Worm (Caenorhabditis elegans) whole organism, young adult: ENCODE results near the gene W05B10.4.

Source experiments
- F37B4.10 ChIP-seq: fragments of 200-800 bp; sonication (Bioruptor generic); IDR thresholded peaks from 2 replicates; pipeline ENCODE4 v1.3.6; 2022; ENCODE audit warnings: missing genetic modification characterization, missing compliant biosample characterization
- F57C9.4 ChIP-seq: sonication (generic microtip); optimal IDR thresholded peaks from 2 replicates; lab custom pipeline; 2017; ENCODE audit warnings: mild to moderate bottlenecking, missing genetic modification characterization, missing compliant biosample characterization
- Y56A3A.18 ChIP-seq: fragments of 200-800 bp; sonication (Bioruptor generic); IDR thresholded peaks from 2 replicates; pipeline ENCODE4 v1.3.6; 2022; ENCODE audit warnings: missing genetic modification reagents, missing genetic modification characterization, missing compliant biosample characterization
- Y79H2A.3 ChIP-seq: fragments of 200-800 bp; sonication (Bioruptor generic); conservative IDR thresholded peaks from 2 replicates; pipeline ENCODE4 v1.3.6; 2022; ENCODE audit warnings: missing genetic modification reagents, missing genetic modification characterization, missing compliant biosample characterization
- ceh-79 ChIP-seq: sonication (generic microtip); optimal IDR thresholded peaks from 2 replicates; lab custom pipeline; 2017; ENCODE audit warnings: mild to moderate bottlenecking, missing genetic modification characterization, missing compliant biosample characterization
- nhr-120 ChIP-seq: fragments of 200-800 bp; sonication (Bioruptor generic); IDR thresholded peaks from 2 replicates; pipeline ENCODE4 v1.3.6; 2022; ENCODE audit warnings: missing genetic modification characterization, missing compliant biosample characterization
- ztf-26 ChIP-seq: sonication (generic microtip); optimal IDR thresholded peaks from 2 replicates; lab custom pipeline; 2017; ENCODE audit warnings: missing genetic modification characterization, missing compliant biosample characterization

DNA sequence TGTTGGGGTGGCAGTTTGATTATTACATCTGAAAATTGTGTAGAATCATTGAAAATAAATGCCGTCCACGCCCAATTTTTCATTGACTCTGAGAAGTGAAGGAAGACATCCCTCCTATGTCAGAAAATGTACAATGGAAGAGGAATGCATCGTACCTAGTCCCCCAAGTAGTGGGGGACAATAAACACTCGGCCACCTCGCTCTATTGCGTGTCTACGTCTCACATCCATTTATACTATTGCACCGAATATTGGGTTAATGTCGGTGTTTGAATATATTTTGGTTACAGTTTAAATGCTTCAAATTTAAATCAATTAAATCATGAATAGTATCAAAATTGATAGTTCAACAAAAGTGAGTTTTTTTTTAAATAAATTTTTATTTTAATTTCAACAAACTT is 18.4 kb upstream of the W05B10.4 start, which contains the start of gene lin-25:
- TF ChIP-seq ceh-79 (tag; lab: Kevin White, UChicago): no peak
- TF ChIP-seq nhr-120 (GFP tag; lab: Robert Waterston, UW): no peak
- TF ChIP-seq ztf-26 (tag; lab: Kevin White, UChicago): no peak
- TF ChIP-seq F37B4.10 (GFP tag; lab: Robert Waterston, UW): no peak
- TF ChIP-seq Y56A3A.18 (GFP tag; lab: Robert Waterston, UW): no peak
- TF ChIP-seq F57C9.4 (tag; lab: Kevin White, UChicago): no peak
- TF ChIP-seq Y79H2A.3 (GFP tag; lab: Robert Waterston, UW): no peak
